Fruit fly (Drosophila melanogaster): ENCODE measurements around the gene CG4960.

CG4960 gene

DNA sequence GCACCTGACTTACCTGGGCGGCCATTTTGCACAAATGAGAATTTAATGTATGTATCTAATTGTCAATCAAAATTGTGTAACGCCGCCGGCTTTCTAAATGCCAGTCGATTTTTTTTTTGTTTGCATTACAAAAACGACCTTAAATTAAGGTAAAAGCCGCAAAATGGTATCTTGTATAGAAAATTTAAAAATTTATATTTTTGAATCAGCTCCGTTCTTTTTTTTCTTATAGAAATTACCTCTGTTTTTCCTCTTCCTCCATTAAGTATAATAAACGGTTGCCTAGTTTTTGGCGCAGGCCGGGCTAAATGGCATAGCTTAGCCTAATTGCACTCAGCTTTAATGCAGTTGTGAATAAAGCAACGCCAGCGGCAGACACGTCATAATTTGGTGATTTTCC lies at the start of gene CG4960:
TSS of gene CG4960 (minus strand) at position 101 of the 400 bp plus-strand sequence.
- TF ChIP-seq CG17801 (GFP tag; optimal IDR thresholded peaks at IDR 0.05; ENCODE audit: partially characterized antibody): no peak

dm6 chr3R:25831799-25832280 lies 44.7 kb upstream of the CG4960 start, which contains the start of the genes Mst57Da and alpha4GT2:
Gene Mst57Da, minus strand, starts transcription at chr3R:25831899.
Gene alpha4GT2, plus strand, starts transcription at chr3R:25832230.
- TF ChIP-seq CG17801 (GFP tag; optimal IDR thresholded peaks at IDR 0.05; ENCODE audit: partially characterized antibody): no peak

DNA sequence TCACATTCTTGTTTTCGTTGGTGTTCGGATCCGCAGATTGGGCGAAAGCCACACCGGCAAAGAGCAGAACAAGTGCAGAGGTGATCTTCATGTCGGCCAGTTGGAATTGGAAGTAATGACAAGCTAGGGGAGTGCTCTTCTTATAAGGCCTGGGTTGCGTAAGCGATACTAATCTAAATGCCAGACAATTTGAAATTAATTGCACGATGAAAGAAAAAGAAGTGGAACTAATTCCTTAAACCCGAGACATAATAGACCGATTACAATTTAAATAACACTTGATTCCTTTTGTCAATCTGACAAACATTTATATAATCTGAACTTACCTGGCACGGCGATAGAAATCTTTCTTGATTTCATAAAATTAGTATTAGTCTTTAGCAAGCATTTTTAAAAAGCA lies 43.7 kb upstream of the CG4960 start, which contains the start of gene Mst57Db:
TSS of gene Mst57Db (minus strand) at position 101 of the 400 bp plus-strand sequence.
- no peak for TF ChIP-seq CG17801 (GFP tag; optimal IDR thresholded peaks at IDR 0.05; ENCODE audit: partially characterized antibody)

dm6 chr3R:25830128-25830527 lies 43.0 kb upstream of the CG4960 start, which contains the start of gene Sfp96F:
Gene Sfp96F, minus strand, starts transcription at chr3R:25830228.
- no peak for TF ChIP-seq CG17801 (GFP tag; optimal IDR thresholded peaks at IDR 0.05; ENCODE audit: partially characterized antibody)

dm6 chr3R:25829598-25829997 lies 42.5 kb upstream of the CG4960 start, which contains the start of gene Mst57Dc:
Gene Mst57Dc, minus strand, starts transcription at chr3R:25829698.
- TF ChIP-seq CG17801 (GFP tag; optimal IDR thresholded peaks at IDR 0.05; ENCODE audit: partially characterized antibody): no peak

- TF ChIP-seq CG17801 (GFP tag; optimal IDR thresholded peaks at IDR 0.05; ENCODE audit: partially characterized antibody): no peak
These were observed 28.1 kb upstream of the CG4960 start, which contains the start of gene CG14354 for dm6 chr3R:25815179-25815578. Gene CG14354, plus strand, starts transcription at chr3R:25815479.

DNA sequence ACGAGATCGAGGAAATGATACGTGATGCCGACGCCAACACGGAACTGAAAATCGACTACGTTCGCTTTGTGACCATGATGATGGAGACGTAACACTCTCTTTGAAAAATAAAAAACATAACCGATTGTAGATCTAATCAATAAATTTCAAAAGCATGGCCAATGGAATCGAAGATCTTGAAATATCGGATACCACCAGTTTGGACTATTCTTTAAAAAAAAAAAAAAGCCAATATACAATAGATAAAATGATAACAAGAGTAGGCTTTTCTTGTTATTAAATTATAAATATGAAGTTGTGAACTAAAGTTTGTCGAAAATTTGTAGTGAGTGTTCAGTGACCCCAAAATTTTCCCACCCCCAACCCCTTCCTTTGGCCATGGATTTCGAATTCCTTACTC lies 24.5 kb upstream of the CG4960 start, which contains the start of the genes Acam and CG17770:
TSS of gene Acam (plus strand) at position 301 of the 400 bp plus-strand sequence.
TSS of gene CG17770 (plus strand) at position 301 of the 400 bp plus-strand sequence.
- TF ChIP-seq CG17801 (GFP tag; optimal IDR thresholded peaks at IDR 0.05; ENCODE audit: partially characterized antibody): no peak

DNA sequence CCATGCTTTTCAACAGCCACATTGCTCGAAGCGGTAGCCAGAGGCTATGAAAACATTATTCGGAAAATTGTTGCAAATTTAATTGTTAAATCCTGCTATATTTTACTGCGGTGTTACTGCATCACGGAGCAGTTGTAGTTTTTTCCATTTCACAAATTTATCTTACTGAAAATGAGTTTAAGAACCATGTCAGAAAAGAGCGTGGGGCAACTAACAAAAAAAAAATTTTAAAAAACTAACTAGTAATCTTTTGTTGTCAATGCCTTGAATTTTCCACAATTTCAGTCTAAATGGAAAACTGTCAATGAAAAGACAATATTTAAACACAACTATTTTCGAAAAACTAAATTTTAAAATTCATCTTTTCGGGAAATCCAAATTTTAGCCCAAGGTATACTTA lies 23.7 kb upstream of the CG4960 start, which contains the start of gene CG5024:
TSS of gene CG5024 (plus strand) at position 301 of the 400 bp plus-strand sequence.
- no peak for TF ChIP-seq CG17801 (GFP tag; optimal IDR thresholded peaks at IDR 0.05; ENCODE audit: partially characterized antibody)

dm6 chr3R:25806145-25806544 lies 19.0 kb upstream of the CG4960 start, which contains the start of gene BG642167:
Gene BG642167, plus strand, starts transcription at chr3R:25806445.
- TF ChIP-seq CG17801 (GFP tag; optimal IDR thresholded peaks at IDR 0.05; ENCODE audit: partially characterized antibody): no peak

DNA sequence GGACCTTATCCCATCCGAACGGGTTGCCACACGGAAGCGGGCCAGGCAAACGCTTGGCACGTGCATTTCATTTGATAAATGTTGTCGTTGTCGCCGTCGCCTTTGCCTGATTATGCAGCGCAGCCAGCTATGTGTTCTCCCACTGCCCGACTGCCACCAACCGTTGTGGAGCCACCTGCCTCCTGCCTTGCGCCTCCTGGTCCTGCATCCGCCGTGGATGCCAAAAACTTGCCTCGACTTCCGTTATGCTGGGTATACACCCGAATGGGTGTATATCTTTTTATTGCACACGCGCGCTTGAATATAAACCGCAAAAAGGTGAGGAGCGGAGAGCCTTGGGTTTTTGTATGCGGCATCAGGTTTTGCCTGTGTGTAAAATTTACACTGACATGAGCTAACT lies 4.7 kb upstream of the CG4960 start:
- no peak for TF ChIP-seq CG17801 (GFP tag; optimal IDR thresholded peaks at IDR 0.05; ENCODE audit: partially characterized antibody)

dm6 chr3R:25790371-25790770 lies 3.3 kb upstream of the CG4960 start, which contains the start of gene CG31093:
Gene CG31093, minus strand, starts transcription at chr3R:25790471.
- TF ChIP-seq CG17801 (GFP tag; optimal IDR thresholded peaks at IDR 0.05; ENCODE audit: partially characterized antibody): no peak

- TF ChIP-seq CG17801 (GFP tag; optimal IDR thresholded peaks at IDR 0.05; ENCODE audit: partially characterized antibody): no peak
These were observed 2.3 kb upstream of the CG4960 start, which contains the start of gene CG31380 for dm6 chr3R:25789355-25789754. Gene CG31380, minus strand, starts transcription at chr3R:25789455.

DNA sequence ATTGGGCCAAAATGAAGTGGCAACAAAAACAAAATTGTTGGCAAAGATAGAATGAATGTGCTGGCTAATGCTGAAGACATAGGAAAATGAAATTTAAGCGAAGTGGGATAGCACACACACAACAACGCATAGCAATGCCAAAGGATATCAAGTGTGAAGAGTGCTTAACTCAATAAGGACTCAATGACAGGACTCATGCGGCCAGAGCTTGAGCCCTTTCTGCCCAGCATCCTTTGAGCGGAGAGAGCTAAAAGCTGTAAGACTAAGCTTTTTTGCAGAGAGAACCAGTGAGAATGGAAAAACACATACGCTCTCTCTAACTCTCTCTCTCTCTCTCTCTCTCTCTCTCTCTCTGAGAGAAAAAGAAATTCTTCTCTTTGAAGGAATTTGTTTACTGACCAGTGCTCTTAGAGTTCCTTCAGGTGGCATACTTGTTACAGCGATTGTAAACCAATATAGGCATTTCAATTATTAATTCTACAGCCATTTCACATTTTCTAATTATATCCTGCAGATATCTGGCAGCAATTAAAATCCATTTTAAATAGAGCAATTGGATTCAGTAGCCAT lies 4.2 kb downstream of the CG4960 start:
- no peak for TF ChIP-seq CG17801 (GFP tag; optimal IDR thresholded peaks at IDR 0.05; ENCODE audit: partially characterized antibody)

DNA sequence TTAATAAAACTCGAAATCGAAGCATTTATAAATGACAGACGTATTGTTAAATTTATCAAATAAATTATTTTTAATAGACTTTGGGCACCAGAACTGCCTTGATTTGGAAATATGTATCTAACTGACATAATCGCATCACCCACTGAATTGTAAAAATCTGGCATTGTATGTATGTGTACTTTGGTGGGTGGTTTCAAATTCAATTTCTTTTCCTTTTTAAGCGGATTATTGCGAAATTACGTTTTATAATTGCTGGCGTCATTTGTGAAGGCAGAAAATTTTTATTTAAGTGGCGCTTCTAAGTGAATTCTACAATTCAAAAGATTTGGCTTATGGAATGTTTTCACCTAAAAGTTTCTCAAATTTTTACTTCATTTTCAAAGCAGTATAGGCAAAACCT lies 8.9 kb downstream of the CG4960 start, which contains the start of gene CG4956:
TSS of gene CG4956 (minus strand) at position 101 of the 400 bp plus-strand sequence.
- TF ChIP-seq CG17801 (GFP tag; optimal IDR thresholded peaks at IDR 0.05; ENCODE audit: partially characterized antibody): no peak

- TF ChIP-seq CG17801 (GFP tag; optimal IDR thresholded peaks at IDR 0.05; ENCODE audit: partially characterized antibody): no peak
These were observed 10.0 kb downstream of the CG4960 start, which contains the start of gene CG17195 for dm6 chr3R:25777098-25777497. Gene CG17195, minus strand, starts transcription at chr3R:25777198.

DNA sequence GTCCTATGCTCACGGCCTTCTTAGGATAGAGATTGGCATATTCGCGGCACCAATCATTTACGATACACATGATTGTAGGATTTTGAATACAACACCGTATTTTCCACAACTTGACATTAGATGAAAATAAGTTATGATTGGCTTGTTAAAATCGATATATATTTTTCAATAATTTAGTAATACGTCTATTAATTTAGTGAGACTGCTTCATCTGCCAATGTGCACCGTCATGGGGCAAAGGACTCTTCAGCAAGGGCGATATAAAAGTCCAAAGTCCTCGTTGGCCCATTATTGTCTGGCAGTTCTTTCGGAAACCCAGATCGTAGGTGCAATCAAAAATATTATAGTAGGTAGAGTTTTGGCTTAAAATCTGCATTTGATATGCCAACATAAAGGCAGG lies 11.0 kb downstream of the CG4960 start, which contains the start of gene CG17196:
TSS of gene CG17196 (minus strand) at position 101 of the 400 bp plus-strand sequence.
- TF ChIP-seq CG17801 (GFP tag; optimal IDR thresholded peaks at IDR 0.05; ENCODE audit: partially characterized antibody): no peak
